Worm (Caenorhabditis elegans) whole organism, late embryonic: ENCODE results near the gene cra-1.

Experiments
- C38D4.7 ChIP-seq: fragments of 200-800 bp; sonication (Bioruptor generic); optimal IDR thresholded peaks from 2 replicates; lab custom pipeline; 2018; ENCODE audit warnings: mild to moderate bottlenecking, missing genetic modification characterization, moderate library complexity, missing compliant biosample characterization
- K02D7.2 ChIP-seq: sonication (generic microtip); optimal IDR thresholded peaks from 2 replicates; lab custom pipeline; 2017; ENCODE audit warnings: mild to moderate bottlenecking, missing genetic modification characterization, missing compliant biosample characterization
- ahr-1 ChIP-seq: sonication (generic microtip); optimal IDR thresholded peaks from 2 replicates; lab custom pipeline; 2016; ENCODE audit warnings: missing genetic modification characterization, missing compliant biosample characterization
- ama-1 ChIP-seq: fragments of 150-350 bp; optimal IDR thresholded peaks from 2 replicates; lab custom pipeline; 2014
- ceh-14 ChIP-seq: sonication (generic microtip); optimal IDR thresholded peaks from 2 replicates; lab custom pipeline; 2016; ENCODE audit warnings: missing genotype, missing genetic modification characterization, missing compliant biosample characterization
- ceh-18 ChIP-seq: sonication (generic microtip); optimal IDR thresholded peaks from 2 replicates; lab custom pipeline; 2016; ENCODE audit warnings: missing genetic modification characterization, missing compliant biosample characterization
- ceh-2 ChIP-seq: sonication (generic microtip); optimal IDR thresholded peaks from 2 replicates; lab custom pipeline; 2016; ENCODE audit warnings: missing genotype, missing genetic modification characterization, missing compliant biosample characterization
- ceh-30 ChIP-seq: fragments of 150-350 bp; optimal IDR thresholded peaks from 2 replicates; lab custom pipeline; 2014; ENCODE audit warnings: missing biosample characterization, missing genetic modification characterization
- ceh-31 ChIP-seq: sonication (generic microtip); optimal IDR thresholded peaks from 2 replicates; lab custom pipeline; 2016; ENCODE audit warnings: missing genetic modification characterization, missing compliant biosample characterization
- ceh-34 ChIP-seq: sonication (generic microtip); optimal IDR thresholded peaks from 2 replicates; lab custom pipeline; 2016; ENCODE audit warnings: mild to moderate bottlenecking, missing genetic modification characterization, missing compliant biosample characterization
- ceh-45 ChIP-seq: fragments of 200-800 bp; sonication (Bioruptor generic); IDR thresholded peaks from 2 replicates; pipeline ENCODE4 v1.3.6; 2022; ENCODE audit warnings: missing genetic modification reagents, missing genetic modification characterization, missing compliant biosample characterization
- ceh-48 ChIP-seq: sonication (generic microtip); optimal IDR thresholded peaks from 2 replicates; lab custom pipeline; 2016; ENCODE audit warnings: missing genetic modification characterization, inconsistent platforms, missing compliant biosample characterization
- dve-1 ChIP-seq: sonication (generic microtip); optimal IDR thresholded peaks from 2 replicates; lab custom pipeline; 2017; ENCODE audit warnings: antibody characterized with exemption, mild to moderate bottlenecking, missing genetic modification characterization, missing compliant biosample characterization
- elt-4 ChIP-seq: sonication (generic microtip); optimal IDR thresholded peaks from 2 replicates; lab custom pipeline; 2016; ENCODE audit warnings: missing genetic modification characterization, missing compliant biosample characterization
- ets-4 ChIP-seq: sonication (generic microtip); optimal IDR thresholded peaks from 2 replicates; lab custom pipeline; 2016; ENCODE audit warnings: missing genetic modification characterization, missing compliant biosample characterization
- fax-1 ChIP-seq: sonication (generic microtip); optimal IDR thresholded peaks from 2 replicates; lab custom pipeline; 2016; ENCODE audit warnings: missing genotype, missing genetic modification characterization, missing compliant biosample characterization
- fkh-6 ChIP-seq: sonication (generic microtip); optimal IDR thresholded peaks from 2 replicates; lab custom pipeline; 2016; ENCODE audit warnings: missing genetic modification characterization, missing compliant biosample characterization
- hlh-15 ChIP-seq: sonication (generic microtip); optimal IDR thresholded peaks from 2 replicates; lab custom pipeline; 2016; ENCODE audit warnings: missing genetic modification characterization, missing compliant biosample characterization
- hlh-6 ChIP-seq: sonication (generic microtip); optimal IDR thresholded peaks from 2 replicates; lab custom pipeline; 2016; ENCODE audit warnings: missing genotype, missing genetic modification characterization, missing compliant biosample characterization
- hlh-8 ChIP-seq: sonication (generic microtip); optimal IDR thresholded peaks from 2 replicates; lab custom pipeline; 2016; ENCODE audit warnings: missing genotype, missing genetic modification characterization, missing compliant biosample characterization
- lim-6 ChIP-seq: sonication (generic microtip); optimal IDR thresholded peaks from 2 replicates; lab custom pipeline; 2016; ENCODE audit warnings: missing genetic modification characterization, missing compliant biosample characterization
- madf-2 ChIP-seq: sonication (generic microtip); optimal IDR thresholded peaks from 2 replicates; lab custom pipeline; 2017; ENCODE audit warnings: missing genetic modification characterization, missing compliant biosample characterization
- nhr-232 ChIP-seq: sonication (generic microtip); optimal IDR thresholded peaks from 2 replicates; lab custom pipeline; 2016; ENCODE audit warnings: missing genetic modification characterization, missing compliant biosample characterization
- pax-1 ChIP-seq: fragments of 150-350 bp; optimal IDR thresholded peaks from 2 replicates; lab custom pipeline; 2014; ENCODE audit warnings: missing biosample characterization, missing genetic modification characterization
- pha-2 ChIP-seq: sonication (generic microtip); optimal IDR thresholded peaks from 2 replicates; lab custom pipeline; 2017; ENCODE audit warnings: mild to moderate bottlenecking, missing genetic modification characterization, missing compliant biosample characterization
- pha-4 ChIP-seq: fragments of 150-350 bp; optimal IDR thresholded peaks from 2 replicates; lab custom pipeline; 2018; ENCODE audit warnings: missing biosample characterization, missing genetic modification reagents, missing genetic modification characterization
- rnt-1 ChIP-seq: sonication (generic microtip); optimal IDR thresholded peaks from 2 replicates; lab custom pipeline; 2016; ENCODE audit warnings: missing genetic modification characterization, missing compliant biosample characterization
- sdc-2 ChIP-seq: sonication (generic microtip); optimal IDR thresholded peaks from 2 replicates; lab custom pipeline; 2016; ENCODE audit warnings: missing genotype, missing genetic modification characterization, missing compliant biosample characterization
- sox-4 ChIP-seq: sonication (generic microtip); optimal IDR thresholded peaks from 2 replicates; lab custom pipeline; 2017; ENCODE audit warnings: mild to moderate bottlenecking, missing genetic modification characterization, inconsistent platforms, missing compliant biosample characterization
- syd-9 ChIP-seq: sonication (generic microtip); optimal IDR thresholded peaks from 2 replicates; lab custom pipeline; 2016; ENCODE audit warnings: mild to moderate bottlenecking, missing genetic modification characterization, moderate library complexity, missing compliant biosample characterization
- tbx-2 ChIP-seq: sonication (generic microtip); optimal IDR thresholded peaks from 2 replicates; lab custom pipeline; 2016; ENCODE audit warnings: missing genetic modification characterization, missing compliant biosample characterization
- tbx-7 ChIP-seq: sonication (generic microtip); optimal IDR thresholded peaks from 2 replicates; lab custom pipeline; 2016; ENCODE audit warnings: missing genotype, missing genetic modification characterization, missing compliant biosample characterization
- ttx-3 ChIP-seq: sonication (generic microtip); optimal IDR thresholded peaks from 2 replicates; lab custom pipeline; 2016; ENCODE audit warnings: missing genetic modification reagents, missing genetic modification characterization, missing compliant biosample characterization
- unc-86 ChIP-seq: sonication (generic microtip); optimal IDR thresholded peaks from 2 replicates; lab custom pipeline; 2016; ENCODE audit warnings: missing genetic modification characterization, missing compliant biosample characterization
- ztf-16 ChIP-seq: sonication (generic microtip); optimal IDR thresholded peaks from 2 replicates; lab custom pipeline; 2017; ENCODE audit warnings: missing genetic modification characterization, missing compliant biosample characterization

cra-1 gene

DNA sequence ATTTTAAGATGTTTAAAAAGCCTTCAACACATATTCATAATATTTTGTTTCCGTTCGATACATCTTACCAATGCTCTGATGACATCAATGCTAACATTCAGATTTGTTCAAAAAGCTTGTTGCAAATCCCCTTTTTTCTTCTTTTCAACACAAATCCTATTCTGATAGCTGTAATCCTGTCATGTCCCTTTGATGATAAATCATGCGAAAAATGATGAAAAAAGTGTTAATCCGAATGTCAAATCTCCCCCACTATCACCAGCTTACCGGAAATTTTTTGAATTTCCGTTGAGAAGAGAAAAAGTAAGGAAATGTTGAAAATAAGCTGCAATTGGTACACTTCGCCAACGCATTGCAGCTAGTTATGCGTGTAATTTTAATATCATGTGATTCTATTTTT lies 12.5 kb upstream of the cra-1 start:
- TF ChIP-seq sox-4 (no peak), sdc-2 (tag; lab: Kevin White, UChicago) (no peak), ceh-48 (no peak), hlh-6 (no peak), ama-1 (lab: Kevin White, UChicago) (no peak), C38D4.7 (GFP tag; lab: Kevin White, UChicago) (no peak)

DNA sequence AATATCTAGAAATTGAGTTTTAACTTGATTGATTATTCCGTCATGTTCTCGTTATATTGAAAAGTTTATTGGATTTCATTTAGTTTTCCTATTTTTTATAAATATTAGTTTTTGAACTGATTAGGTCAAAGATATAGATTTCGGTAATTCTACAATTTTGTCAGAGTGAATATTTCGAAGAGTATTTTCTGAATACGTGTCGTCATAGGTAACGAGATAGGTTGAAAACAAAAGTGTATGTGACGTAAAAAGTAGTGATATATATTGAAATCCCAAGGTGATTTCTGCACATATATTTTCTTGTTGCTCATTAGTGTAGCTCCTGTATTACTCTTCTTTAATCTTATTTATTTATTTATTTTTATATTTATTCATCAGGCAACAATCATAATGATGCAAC lies 11.5 kb upstream of the cra-1 start, which contains the start of gene K04C2.7:
Gene K04C2.7 (plus strand): TSS at position 301 of the 400 bp plus-strand sequence.
- TF ChIP-seq ceh-14 (no peak), lim-6 (tag; lab: Kevin White, UChicago) (no peak), tbx-2 (tag; lab: Kevin White, UChicago) (no peak), ceh-34 (tag; lab: Kevin White, UChicago) (no peak), elt-4 (tag; lab: Kevin White, UChicago) (no peak), ama-1 (lab: Kevin White, UChicago) (no peak), ztf-16 (tag; lab: Kevin White, UChicago) (no peak), fax-1 (tag; lab: Kevin White, UChicago) (no peak)

DNA sequence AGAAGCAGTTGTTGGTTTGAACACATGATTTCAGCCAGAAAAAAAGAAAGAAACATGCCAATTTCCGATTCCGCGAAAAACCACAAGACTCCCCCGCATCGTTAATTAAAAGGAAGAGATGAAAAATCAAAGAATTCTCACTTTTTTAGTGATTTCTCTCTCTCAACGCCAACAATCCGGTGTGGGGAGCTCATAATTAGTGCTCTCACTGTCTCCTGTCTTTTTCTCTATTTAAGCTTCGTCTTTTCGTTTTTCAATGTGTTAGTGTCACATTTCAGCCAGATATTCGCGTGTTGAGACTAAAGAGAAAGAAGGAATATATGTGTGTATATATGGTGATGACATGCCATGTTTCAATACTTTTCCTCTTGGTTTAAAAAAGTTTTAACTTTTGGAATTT lies 4.5 kb upstream of the cra-1 start:
- TF ChIP-seq tbx-7 (tag; lab: Kevin White, UChicago) (no peak), hlh-8 (tag; lab: Kevin White, UChicago) (no peak), rnt-1 (tag; lab: Kevin White, UChicago) (no peak), C38D4.7 (GFP tag; lab: Kevin White, UChicago) (no peak)

DNA sequence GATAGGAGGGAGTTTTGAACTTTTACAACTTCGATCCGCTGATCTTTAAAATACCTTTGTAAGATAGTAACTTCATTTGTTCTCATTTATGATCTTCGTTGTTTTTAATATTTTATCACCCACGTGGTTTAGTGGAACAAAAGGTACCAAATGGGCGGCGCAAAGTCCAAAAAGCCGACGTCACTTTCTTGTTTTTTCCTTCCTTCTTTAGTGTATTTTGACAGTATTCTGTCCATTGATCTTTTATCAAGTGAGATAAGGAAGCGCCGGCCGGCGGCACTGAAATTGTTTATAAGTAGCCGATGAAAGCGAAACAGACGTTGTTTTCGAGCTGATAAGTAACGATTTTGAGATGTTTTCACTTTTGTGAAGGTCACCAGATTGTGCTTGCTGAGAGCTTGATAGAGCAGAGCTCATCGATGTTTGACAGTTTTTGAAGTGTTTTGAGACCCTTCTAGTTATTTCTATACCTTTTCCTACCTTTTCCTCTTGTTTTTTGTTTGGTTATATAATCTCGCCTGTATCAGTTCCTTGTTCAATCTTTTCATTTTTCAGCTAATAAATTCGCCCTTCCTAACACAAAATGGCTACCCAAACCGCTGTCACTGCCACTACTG lies 3.4 kb upstream of the cra-1 start, which contains the start of gene K04C2.3:
Gene K04C2.3 (plus strand): TSS at position 556 of the 617 bp plus-strand sequence.
- TF ChIP-seq elt-4 (tag; lab: Kevin White, UChicago), result no peak
- TF ChIP-seq ceh-18 (tag; lab: Kevin White, UChicago), result no peak
- TF ChIP-seq pha-2 (tag; lab: Kevin White, UChicago), result no peak
- TF ChIP-seq ahr-1 (tag; lab: Kevin White, UChicago), result no peak
- no peak for TF ChIP-seq lim-6 (tag; lab: Kevin White, UChicago)
- no peak for TF ChIP-seq ceh-45 (GFP tag; lab: Robert Waterston, UW)
- no peak for TF ChIP-seq madf-2 (tag; lab: Kevin White, UChicago)
- TF ChIP-seq syd-9 (tag; lab: Kevin White, UChicago), result no peak
- no peak for TF ChIP-seq pha-4 (tag; lab: Kevin White, UChicago)
- TF ChIP-seq ceh-30 (tag; lab: Kevin White, UChicago), result no peak
- no peak for TF ChIP-seq nhr-232 (tag; lab: Kevin White, UChicago)
- no peak for TF ChIP-seq K02D7.2 (tag; lab: Kevin White, UChicago)
- TF ChIP-seq fkh-6 (tag; lab: Kevin White, UChicago), result no peak
- TF ChIP-seq ttx-3 (tag; lab: Kevin White, UChicago), result no peak
- TF ChIP-seq tbx-2 (tag; lab: Kevin White, UChicago), result no peak
- no peak for TF ChIP-seq dve-1 (tag; lab: Kevin White, UChicago)

DNA sequence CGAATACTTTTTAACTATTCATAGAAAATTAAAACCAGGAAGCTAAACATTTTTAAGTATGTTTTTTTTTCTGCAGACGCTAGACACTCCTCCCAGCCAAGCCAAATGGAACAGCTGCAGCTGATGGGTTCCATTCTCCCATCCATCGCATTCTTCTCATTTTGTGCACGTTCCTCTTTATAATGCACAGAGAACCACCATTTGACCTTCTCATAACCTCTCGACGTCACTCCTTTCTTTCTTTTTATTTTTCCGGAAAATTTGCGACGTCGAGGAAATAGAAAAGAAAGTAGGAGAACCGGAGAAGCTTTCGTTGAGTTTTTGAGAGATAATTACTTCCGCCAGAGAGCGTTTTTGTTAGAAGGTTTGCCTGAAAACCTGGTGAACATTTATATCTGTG lies 2.4 kb upstream of the cra-1 start:
- TF ChIP-seq hlh-15 (tag; lab: Kevin White, UChicago), result no peak
- no peak for TF ChIP-seq unc-86 (tag; lab: Kevin White, UChicago)
- no peak for TF ChIP-seq hlh-8 (tag; lab: Kevin White, UChicago)
- no peak for TF ChIP-seq pax-1
- TF ChIP-seq ceh-48, result no peak
- TF ChIP-seq ets-4 (tag; lab: Kevin White, UChicago), result no peak
- no peak for TF ChIP-seq ztf-16 (tag; lab: Kevin White, UChicago)
- no peak for TF ChIP-seq sdc-2 (tag; lab: Kevin White, UChicago)
- TF ChIP-seq ceh-31 (tag; lab: Kevin White, UChicago), result no peak
- TF ChIP-seq ceh-2 (tag; lab: Kevin White, UChicago), result no peak
